Fruit fly (Drosophila melanogaster) whole organism, embryonic: Measurements from ENCODE around the gene Cow.
A peak's percentile ranks its signal among the peaks of the same experiment; 100 is the strongest.

Source experiments
- B-H2 ChIP-seq: fragments of 200-800 bp; sonication (Bioruptor generic); optimal IDR thresholded peaks from 2 replicates; lab custom pipeline; 2018; ENCODE audit warnings: missing biosample characterization, mild to moderate bottlenecking, missing genetic modification characterization
- CG10267 ChIP-seq: fragments of 200-800 bp; sonication (Bioruptor generic); optimal IDR thresholded peaks from 2 replicates; lab custom pipeline; 2018; ENCODE audit warnings: missing biosample characterization, mild to moderate bottlenecking, missing genetic modification characterization, moderate library complexity
- CG10274 ChIP-seq: fragments of 200-800 bp; sonication (Bioruptor generic); optimal IDR thresholded peaks from 3 replicates; lab custom pipeline; 2017; ENCODE audit warnings: missing biosample characterization, mild to moderate bottlenecking, missing genetic modification characterization
- CG12299 ChIP-seq: fragments of 200-800 bp; sonication (Bioruptor generic); optimal IDR thresholded peaks from 2 replicates; lab custom pipeline; 2018; ENCODE audit warnings: missing biosample characterization, mild to moderate bottlenecking, missing genetic modification characterization
- CG12744 ChIP-seq: fragments of 200-800 bp; sonication (Bioruptor generic); optimal IDR thresholded peaks from 2 replicates; lab custom pipeline; 2016; ENCODE audit warnings: missing biosample characterization, missing genetic modification characterization
- CG13624 ChIP-seq: fragments of 200-800 bp; sonication (Bioruptor generic); optimal IDR thresholded peaks from 2 replicates; lab custom pipeline; 2016; ENCODE audit warnings: missing biosample characterization, missing genetic modification characterization
- CG13775 ChIP-seq: fragments of 200-800 bp; sonication (Bioruptor generic); optimal IDR thresholded peaks from 3 replicates; lab custom pipeline; 2017; ENCODE audit warnings: missing biosample characterization, mild to moderate bottlenecking, missing genetic modification characterization
- CG13894 ChIP-seq: fragments of 200-800 bp; sonication (Bioruptor generic); optimal IDR thresholded peaks from 3 replicates; lab custom pipeline; 2018; ENCODE audit warnings: missing biosample characterization, mild to moderate bottlenecking, missing genetic modification characterization, moderate library complexity
- CG14710 ChIP-seq: fragments of 200-800 bp; sonication (Bioruptor generic); optimal IDR thresholded peaks from 3 replicates; lab custom pipeline; 2019; ENCODE audit warnings: missing biosample characterization, mild to moderate bottlenecking, missing genetic modification characterization, moderate library complexity
- CG14860 ChIP-seq: fragments of 200-800 bp; sonication (Bioruptor generic); IDR thresholded peaks from 3 replicates; pipeline ENCODE4 v1.3.6; 2022; ENCODE audit warnings: missing biosample characterization, missing genetic modification characterization; ENCODE audit not compliant: partially characterized antibody
- CG18476 ChIP-seq: fragments of 200-800 bp; sonication (Bioruptor generic); optimal IDR thresholded peaks from 2 replicates; lab custom pipeline; 2016; ENCODE audit warnings: missing biosample characterization, mild to moderate bottlenecking, missing genetic modification characterization
- CG31224 ChIP-seq: fragments of 200-800 bp; sonication (Bioruptor generic); IDR thresholded peaks from 2 replicates; pipeline ENCODE4 v1.3.6; 2022; ENCODE audit warnings: missing biosample characterization, missing genetic modification characterization
- CG32772 ChIP-seq: fragments of 200-800 bp; sonication (Bioruptor generic); IDR thresholded peaks from 2 replicates; pipeline ENCODE4 v1.3.6; 2022; ENCODE audit warnings: missing biosample characterization, missing genetic modification characterization
- CG3407 ChIP-seq: fragments of 200-800 bp; sonication (Bioruptor generic); optimal IDR thresholded peaks from 2 replicates; lab custom pipeline; 2018; ENCODE audit warnings: missing biosample characterization, mild to moderate bottlenecking, missing genetic modification characterization
- CG4328 ChIP-seq: fragments of 200-800 bp; sonication (Bioruptor generic); optimal IDR thresholded peaks from 3 replicates; lab custom pipeline; 2017; ENCODE audit warnings: missing biosample characterization, missing genetic modification reagents, missing genetic modification characterization
- CG4854 ChIP-seq: fragments of 200-800 bp; sonication (Bioruptor generic); optimal IDR thresholded peaks from 2 replicates; lab custom pipeline; 2016; ENCODE audit warnings: missing biosample characterization, missing genetic modification characterization, inconsistent platforms
- CG6689 ChIP-seq: fragments of 200-800 bp; sonication (Bioruptor generic); IDR thresholded peaks from 2 replicates; pipeline ENCODE4 v1.3.6; 2022; ENCODE audit warnings: missing biosample characterization, missing genetic modification characterization
- CG6854 ChIP-seq: fragments of 200-800 bp; sonication (Bioruptor generic); optimal IDR thresholded peaks from 3 replicates; lab custom pipeline; 2017; ENCODE audit warnings: missing biosample characterization, mild to moderate bottlenecking, missing genetic modification characterization
- CG7357 ChIP-seq: fragments of 200-800 bp; sonication (Bioruptor generic); IDR thresholded peaks from 3 replicates; pipeline ENCODE4 v1.3.6; 2022; ENCODE audit warnings: missing biosample characterization, missing genetic modification characterization
- CG8359 ChIP-seq: fragments of 200-800 bp; sonication (Bioruptor generic); optimal IDR thresholded peaks from 2 replicates; lab custom pipeline; 2017; ENCODE audit warnings: missing biosample characterization, mild to moderate bottlenecking, missing genetic modification characterization, borderline replicate concordance
- CG8478 ChIP-seq: fragments of >200 bp; optimal IDR thresholded peaks from 2 replicates; lab custom pipeline; 2018
- Ets97D ChIP-seq: fragments of 200-800 bp; sonication (Bioruptor generic); optimal IDR thresholded peaks from 3 replicates; lab custom pipeline; 2016; ENCODE audit warnings: missing biosample characterization, missing genetic modification characterization
- MTF-1 ChIP-seq: fragments of 200-800 bp; sonication (Bioruptor generic); optimal IDR thresholded peaks from 2 replicates; lab custom pipeline; 2018; ENCODE audit warnings: missing biosample characterization, mild to moderate bottlenecking, missing genetic modification characterization, borderline replicate concordance
- Med ChIP-seq: fragments of 200-800 bp; sonication (Bioruptor generic); peaks from one replicate; lab custom pipeline; 2016; ENCODE audit warnings: missing biosample characterization, missing genetic modification characterization, mild to moderate bottlenecking, inconsistent platforms, moderate library complexity
- Rx ChIP-seq: fragments of 200-800 bp; sonication (Bioruptor generic); IDR thresholded peaks from 2 replicates; pipeline ENCODE4 v1.3.6; 2022; ENCODE audit warnings: missing biosample characterization, missing genetic modification characterization
- Trl ChIP-seq, 3 experiments: fragments of >200 bp in 2 of 3; fragments of 200-800 bp in 1 of 3; sonication (Bioruptor generic) in 1 of 3; optimal IDR thresholded peaks; 2 replicates in 1 of 3; 3 replicates in 2 of 3; lab custom pipeline; 2016 to 2017; ENCODE audit warnings: missing biosample characterization in 1 of 3, missing genetic modification characterization in 1 of 3
- abd-A ChIP-seq: fragments of 200-800 bp; sonication (Bioruptor generic); optimal IDR thresholded peaks from 3 replicates; lab custom pipeline; 2019; ENCODE audit warnings: missing biosample characterization, mild to moderate bottlenecking, missing genetic modification characterization, moderate library complexity
- ac ChIP-seq: fragments of 200-800 bp; sonication (Bioruptor generic); optimal IDR thresholded peaks from 3 replicates; lab custom pipeline; 2017; ENCODE audit warnings: missing biosample characterization, mild to moderate bottlenecking, missing genetic modification characterization
- ase ChIP-seq: fragments of 200-800 bp; sonication (Bioruptor generic); IDR thresholded peaks from 3 replicates; pipeline ENCODE4 v1.3.6; 2022; ENCODE audit warnings: missing biosample characterization, missing genetic modification characterization
- caup ChIP-seq: fragments of 200-800 bp; sonication (Bioruptor generic); optimal IDR thresholded peaks from 3 replicates; lab custom pipeline; 2017; ENCODE audit warnings: missing biosample characterization, mild to moderate bottlenecking, missing genetic modification characterization, moderate library complexity; ENCODE audit not compliant: severe bottlenecking
- crol ChIP-seq: fragments of 200-800 bp; sonication (Bioruptor generic); IDR thresholded peaks from 2 replicates; pipeline ENCODE4 v1.3.6; 2022; ENCODE audit warnings: missing biosample characterization, missing genetic modification characterization
- ems ChIP-seq: fragments of 200-800 bp; sonication (Bioruptor generic); optimal IDR thresholded peaks from 3 replicates; lab custom pipeline; 2016; ENCODE audit warnings: missing biosample characterization, missing genetic modification characterization
- ftz-f1 ChIP-seq: fragments of 200-800 bp; sonication (Bioruptor generic); optimal IDR thresholded peaks from 2 replicates; lab custom pipeline; 2016; ENCODE audit warnings: missing biosample characterization, missing genetic modification characterization
- gsb-n ChIP-seq: fragments of 200-800 bp; sonication (Bioruptor generic); optimal IDR thresholded peaks from 3 replicates; lab custom pipeline; 2018; ENCODE audit warnings: missing biosample characterization, mild to moderate bottlenecking, missing genetic modification characterization
- ham ChIP-seq: fragments of 200-800 bp; sonication (Bioruptor generic); IDR thresholded peaks from 2 replicates; pipeline ENCODE4 v1.3.6; 2022; ENCODE audit warnings: missing biosample characterization, missing genetic modification characterization
- hb ChIP-seq: fragments of 200-800 bp; sonication (Bioruptor generic); IDR thresholded peaks from 3 replicates; pipeline ENCODE4 v1.3.6; 2022; ENCODE audit warnings: missing biosample characterization, missing genetic modification characterization; ENCODE audit not compliant: partially characterized antibody
- ken ChIP-seq: fragments of 200-800 bp; sonication (Bioruptor generic); IDR thresholded peaks from 3 replicates; pipeline ENCODE4 v1.3.6; 2022; ENCODE audit warnings: missing biosample characterization, missing genetic modification characterization
- nmo ChIP-seq: fragments of 200-800 bp; sonication (Bioruptor generic); optimal IDR thresholded peaks from 2 replicates; lab custom pipeline; 2018; ENCODE audit warnings: missing biosample characterization, mild to moderate bottlenecking, missing genetic modification characterization, moderate library complexity
- onecut ChIP-seq: fragments of 200-800 bp; sonication (Bioruptor generic); IDR thresholded peaks from 2 replicates; pipeline ENCODE4 v1.3.6; 2022; ENCODE audit warnings: missing biosample characterization, missing genetic modification characterization
- shn ChIP-seq: fragments of 200-800 bp; sonication (Bioruptor generic); optimal IDR thresholded peaks from 3 replicates; lab custom pipeline; 2016; ENCODE audit warnings: missing biosample characterization, missing genetic modification characterization
- slou ChIP-seq: fragments of 200-800 bp; sonication (Bioruptor generic); optimal IDR thresholded peaks from 3 replicates; lab custom pipeline; 2016; ENCODE audit warnings: missing biosample characterization, missing genetic modification characterization
- slp2 ChIP-seq: fragments of 200-800 bp; sonication (Bioruptor generic); optimal IDR thresholded peaks from 2 replicates; lab custom pipeline; 2016; ENCODE audit warnings: missing biosample characterization, missing genetic modification characterization
- sr ChIP-seq: fragments of 200-800 bp; sonication (Bioruptor generic); IDR thresholded peaks from 3 replicates; pipeline ENCODE4 v1.3.6; 2022; ENCODE audit warnings: missing biosample characterization, missing genetic modification characterization
- tap ChIP-seq: fragments of 200-800 bp; optimal IDR thresholded peaks from 3 replicates; lab custom pipeline; 2019; ENCODE audit warnings: missing biosample characterization, mild to moderate bottlenecking, missing genetic modification characterization, moderate library complexity
- toy ChIP-seq: fragments of 200-800 bp; sonication (Bioruptor generic); IDR thresholded peaks from 2 replicates; pipeline ENCODE4 v1.3.6; 2022; ENCODE audit warnings: missing biosample characterization, missing genetic modification characterization
- ttk ChIP-seq: fragments of 200-800 bp; sonication (Bioruptor generic); IDR thresholded peaks from 2 replicates; pipeline ENCODE4 v2.1.2; 2022; ENCODE audit warnings: missing biosample characterization, missing genetic modification characterization
- vvl ChIP-seq: fragments of 200-800 bp; sonication (Bioruptor generic); IDR thresholded peaks from 2 replicates; pipeline ENCODE4 v1.3.6; 2022; ENCODE audit warnings: missing biosample characterization, missing genetic modification characterization
- zen ChIP-seq: fragments of 200-800 bp; sonication (Bioruptor generic); optimal IDR thresholded peaks from 3 replicates; lab custom pipeline; 2018; ENCODE audit warnings: missing biosample characterization, mild to moderate bottlenecking, missing genetic modification characterization, moderate library complexity
- zf30C ChIP-seq: fragments of 200-800 bp; sonication (Bioruptor generic); optimal IDR thresholded peaks from 3 replicates; lab custom pipeline; 2018; ENCODE audit warnings: missing biosample characterization, mild to moderate bottlenecking, missing genetic modification characterization

Gene Cow

DNA sequence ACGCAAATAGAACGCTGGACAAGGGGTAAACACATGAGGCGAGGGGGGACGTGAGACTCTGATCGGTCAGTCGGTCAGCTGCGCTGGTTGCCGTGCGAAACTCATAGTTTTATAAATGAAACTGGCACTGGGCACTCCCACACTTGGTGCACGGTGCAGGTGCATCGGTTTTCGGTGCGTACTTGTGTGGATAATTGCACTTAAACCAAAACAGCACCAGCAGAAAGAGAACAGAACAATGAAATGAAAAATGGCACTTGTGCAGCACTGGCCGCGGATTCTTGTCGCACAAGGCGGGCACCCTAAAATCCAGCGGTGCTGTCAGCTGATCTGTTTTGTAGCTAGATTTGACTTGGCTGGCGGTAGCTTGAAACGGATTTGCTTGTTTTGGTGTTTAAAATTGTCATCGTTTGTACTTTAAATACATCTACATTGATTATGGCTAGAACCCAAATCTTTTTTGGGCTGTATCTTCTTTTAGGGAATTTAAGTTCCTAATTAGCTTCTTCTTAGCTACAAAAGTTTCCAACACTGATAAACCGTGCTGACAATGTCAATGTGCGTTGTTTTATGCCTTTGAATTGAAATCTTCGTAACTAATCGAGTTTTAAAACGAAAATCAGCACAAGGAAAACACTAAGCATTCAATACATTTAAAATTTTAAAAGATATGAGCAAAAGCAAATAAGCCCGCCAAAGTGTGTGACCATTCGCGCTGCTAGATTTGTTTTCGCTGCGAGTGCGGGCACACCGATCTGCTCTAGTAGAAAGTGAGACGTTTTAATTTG, 5.3 kb upstream of the Cow start, which contains the start of the genes Rassf and CenB1A (continued):
- TF ChIP-seq CG6854 (GFP tag; lab: Kevin White, UChicago), result peak; percentile 19
- no peak for TF ChIP-seq ttk
- TF ChIP-seq CG10274, result no peak
- TF ChIP-seq ac (GFP tag; lab: Kevin White, UChicago), result no peak
- TF ChIP-seq Ets97D (GFP tag; lab: Kevin White, UChicago), result peak; percentile 60
- TF ChIP-seq ase (GFP tag; lab: Robert Waterston, UW), result 0 out of 3 replicates have a peak, but pooled peaks have one; percentile 16
- TF ChIP-seq CG18476, result peak; percentile 36
- TF ChIP-seq caup (GFP tag; lab: Kevin White, UChicago), result peak; percentile 22
- no peak for TF ChIP-seq B-H2
- no peak for TF ChIP-seq zen (tag; lab: Kevin White, UChicago)
- TF ChIP-seq crol (GFP tag; lab: Robert Waterston, UW), result peak; percentile 97
- no peak for TF ChIP-seq slou (GFP tag; lab: Kevin White, UChicago)
- no peak for TF ChIP-seq CG4854 (GFP tag; lab: Kevin White, UChicago)
- peak; percentile 90 for TF ChIP-seq CG10267
- TF ChIP-seq ham (GFP tag; lab: Robert Waterston, UW), result no peak
- no peak for TF ChIP-seq CG12299
- no peak for TF ChIP-seq toy (GFP tag; lab: Robert Waterston, UW)
- 0 out of 3 replicates have a peak, but pooled peaks have one; percentile 40 for TF ChIP-seq CG7357 (GFP tag; lab: Robert Waterston, UW)
- no peak for TF ChIP-seq slp2 (GFP tag; lab: Kevin White, UChicago)
- peak; percentile 60 for TF ChIP-seq shn (GFP tag; lab: Kevin White, UChicago)
- TF ChIP-seq CG13775, result peak; percentile 54
- no peak for TF ChIP-seq sr
- no peak for TF ChIP-seq gsb-n (tag; lab: Kevin White, UChicago)
- TF ChIP-seq CG8478 (lab: Kevin White, UChicago), result no peak
- TF ChIP-seq Trl (optimal IDR thresholded peaks at IDR 0.05; lab: Kevin White, UChicago), result peak in 1 of 2 experiments; percentile 12
- TF ChIP-seq Trl (GFP tag; optimal IDR thresholded peaks at IDR 0.05; lab: Kevin White, UChicago), result peak; percentile 50
- TF ChIP-seq onecut, result no peak
- TF ChIP-seq CG14710 (tag; lab: Kevin White, UChicago), result peak; percentile 60
- TF ChIP-seq CG14860, result no peak
- TF ChIP-seq abd-A (tag; lab: Kevin White, UChicago), result no peak
- peak; percentile 64 for TF ChIP-seq CG13624 (GFP tag; lab: Kevin White, UChicago)
- TF ChIP-seq MTF-1 (GFP tag; lab: Kevin White, UChicago), result no peak
- TF ChIP-seq CG13894 (tag; lab: Kevin White, UChicago), result no peak
- 0 out of 2 replicates have a peak, but pooled peaks have one; percentile 15 for TF ChIP-seq CG31224 (GFP tag; lab: Robert Waterston, UW)
- TF ChIP-seq CG4328, result no peak
- no peak for TF ChIP-seq ftz-f1 (GFP tag; lab: Kevin White, UChicago)
- no peak for TF ChIP-seq tap (tag; lab: Kevin White, UChicago)
- TF ChIP-seq CG6689 (GFP tag; lab: Robert Waterston, UW), result peak; percentile 31; the same call in 1 of the 2 replicates
- TF ChIP-seq ems, result no peak
- TF ChIP-seq CG32772 (GFP tag; lab: Robert Waterston, UW), result no peak
- no peak for TF ChIP-seq hb
- no peak for TF ChIP-seq zf30C (GFP tag; lab: Kevin White, UChicago)
- TF ChIP-seq CG3407, result no peak
- peak; percentile 53; the same call in 1 of the 3 replicates for TF ChIP-seq ken
- peak; percentile 51 for TF ChIP-seq nmo
- peak; percentile 51 for TF ChIP-seq vvl (GFP tag; lab: Robert Waterston, UW)
- peak; percentile 88 for TF ChIP-seq Med (GFP tag; lab: Kevin White, UChicago)
- TF ChIP-seq CG8359 (GFP tag; lab: Kevin White, UChicago), result no peak
- peak; percentile 51 for TF ChIP-seq CG12744 (GFP tag; lab: Kevin White, UChicago)
- TF ChIP-seq Rx (GFP tag; lab: Robert Waterston, UW), result no peak
